Worm (Caenorhabditis elegans) whole organism, L2 larva: ENCODE results near the gene srt-34.

Experiments
- C34F6.9 ChIP-seq: fragments of 150-350 bp; optimal IDR thresholded peaks from 2 replicates; lab custom pipeline; 2014; ENCODE audit warnings: missing biosample characterization, missing genetic modification characterization
- F13H6.1 ChIP-seq: sonication (generic microtip); optimal IDR thresholded peaks from 2 replicates; lab custom pipeline; 2016; ENCODE audit warnings: missing genetic modification characterization, missing compliant biosample characterization
- Y55F3AM.14 ChIP-seq: fragments of 200-800 bp; sonication (Bioruptor generic); optimal IDR thresholded peaks from 2 replicates; lab custom pipeline; 2018; ENCODE audit warnings: mild to moderate bottlenecking, missing genetic modification characterization, missing compliant biosample characterization
- ZK546.5 ChIP-seq: sonication (generic microtip); optimal IDR thresholded peaks from 2 replicates; lab custom pipeline; 2017; ENCODE audit warnings: missing biosample characterization, missing genetic modification characterization
- ama-1 ChIP-seq: fragments of 150-350 bp; optimal IDR thresholded peaks from 2 replicates; lab custom pipeline; 2018; ENCODE audit warnings: inconsistent platforms
- blmp-1 ChIP-seq: sonication (generic microtip); optimal IDR thresholded peaks from 2 replicates; lab custom pipeline; 2017; ENCODE audit warnings: missing genetic modification characterization, mild to moderate bottlenecking, missing compliant biosample characterization, antibody characterized with exemption, moderate library complexity; ENCODE audit not compliant: insufficient read depth
- elt-1 ChIP-seq: fragments of 150-350 bp; optimal IDR thresholded peaks from 2 replicates; lab custom pipeline; 2014; ENCODE audit warnings: missing biosample characterization, missing genetic modification characterization
- elt-3 ChIP-seq: sonication (generic microtip); optimal IDR thresholded peaks from 2 replicates; lab custom pipeline; 2017; ENCODE audit warnings: missing biosample characterization, missing genetic modification characterization
- gmeb-1 ChIP-seq: fragments of 150-350 bp; optimal IDR thresholded peaks from 2 replicates; lab custom pipeline; 2014; ENCODE audit warnings: missing biosample characterization, missing genetic modification characterization
- lin-11 ChIP-seq: fragments of 150-350 bp; sonication (generic microtip); optimal IDR thresholded peaks from 2 replicates; lab custom pipeline; 2014; ENCODE audit warnings: missing biosample characterization, missing genetic modification characterization, inconsistent platforms, mixed read lengths
- lin-39 ChIP-seq: fragments of 150-350 bp; optimal IDR thresholded peaks from 2 replicates; lab custom pipeline; 2014; ENCODE audit warnings: missing biosample characterization, missing genetic modification reagents, missing genetic modification characterization
- mdl-1 ChIP-seq, 2 experiments: fragments of 150-350 bp in 1 of 2; sonication (generic microtip) in 1 of 2; optimal IDR thresholded peaks; 2 replicates each; lab custom pipeline; 2017; ENCODE audit warnings: missing biosample characterization in 2 of 2, missing genetic modification characterization in 2 of 2
- skn-1 ChIP-seq: sonication (generic microtip); optimal IDR thresholded peaks from 2 replicates; lab custom pipeline; 2017; ENCODE audit warnings: missing biosample characterization, missing genetic modification characterization
- snpc-4 ChIP-seq: fragments of 150-350 bp; optimal IDR thresholded peaks from 2 replicates; lab custom pipeline; 2014; ENCODE audit warnings: missing biosample characterization, missing genetic modification characterization

DNA sequence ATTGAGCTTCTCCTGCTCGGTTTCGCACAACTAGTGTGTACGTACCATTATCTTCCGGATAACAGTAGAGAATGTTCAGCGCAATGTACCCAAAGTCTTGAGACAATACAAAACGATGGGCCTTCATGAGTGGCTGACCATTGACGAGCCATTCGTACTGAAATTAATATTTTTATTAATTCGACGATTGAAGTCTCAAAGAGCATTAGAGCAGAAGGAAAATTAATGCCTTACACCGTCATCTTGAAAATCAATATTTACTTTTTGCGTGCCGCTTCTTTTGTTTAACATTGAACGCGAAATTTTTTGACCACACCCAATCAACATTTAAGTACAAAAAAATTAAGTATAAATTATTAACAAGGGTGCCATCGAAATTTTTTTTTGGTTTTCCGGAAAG is 25.1 kb downstream of the srt-34 start:
- no peak for TF ChIP-seq F13H6.1 (tag; lab: Kevin White, UChicago)
- no peak for TF ChIP-seq snpc-4 (tag; lab: Kevin White, UChicago)
- TF ChIP-seq Y55F3AM.14 (GFP tag; lab: Kevin White, UChicago): no peak
- no peak for TF ChIP-seq elt-1
- no peak for TF ChIP-seq gmeb-1 (tag; lab: Kevin White, UChicago)
- no peak for TF ChIP-seq blmp-1 (tag; lab: Kevin White, UChicago)
- no peak for TF ChIP-seq lin-39 (tag; lab: Kevin White, UChicago)
- TF ChIP-seq lin-11 (tag; lab: Kevin White, UChicago): no peak
- TF ChIP-seq ZK546.5 (tag; lab: Kevin White, UChicago): no peak
- TF ChIP-seq elt-3 (tag; lab: Kevin White, UChicago): no peak
- TF ChIP-seq skn-1 (tag; lab: Kevin White, UChicago): no peak
- TF ChIP-seq mdl-1 (tag; optimal IDR thresholded peaks at IDR 0.05; lab: Kevin White, UChicago): no peak
- no peak for TF ChIP-seq ama-1 (lab: Kevin White, UChicago)
- no peak for TF ChIP-seq C34F6.9
